Worm (Caenorhabditis elegans) whole organism, L4 larva: Measurements from ENCODE around the gene pqn-67.

Source experiments
- R02D3.7 ChIP-seq: fragments of 150-350 bp; sonication (generic microtip); optimal IDR thresholded peaks from 3 replicates; lab custom pipeline; 2014; ENCODE audit warnings: missing biosample characterization, missing genetic modification characterization
- Y5F2A.4 ChIP-seq: fragments of 200-800 bp; sonication (Bioruptor generic); optimal IDR thresholded peaks from 2 replicates; lab custom pipeline; 2018; ENCODE audit warnings: mild to moderate bottlenecking, missing genetic modification characterization, missing compliant biosample characterization
- ama-1 ChIP-seq: fragments of 150-350 bp; optimal IDR thresholded peaks from 2 replicates; lab custom pipeline; 2014; ENCODE audit warnings: inconsistent platforms, mixed read lengths
- attf-4 ChIP-seq: sonication (generic microtip); optimal IDR thresholded peaks from 3 replicates; lab custom pipeline; 2017; ENCODE audit warnings: missing biosample characterization, missing genetic modification characterization
- fkh-10 ChIP-seq: fragments of 150-350 bp; optimal IDR thresholded peaks from 2 replicates; lab custom pipeline; 2014; ENCODE audit warnings: missing biosample characterization, missing genetic modification reagents, missing genetic modification characterization
- lsy-2 ChIP-seq, 2 experiments: fragments of 150-350 bp in 1 of 2; sonication (generic microtip) in 1 of 2; optimal IDR thresholded peaks; 2 replicates each; lab custom pipeline; 2014 to 2017; ENCODE audit warnings: missing biosample characterization in 2 of 2, missing genetic modification characterization in 2 of 2
- mxl-2 ChIP-seq: fragments of 200-800 bp; sonication (Bioruptor generic); conservative IDR thresholded peaks from 2 replicates; pipeline ENCODE4 v1.3.6; 2022; ENCODE audit warnings: missing genetic modification reagents, missing genetic modification characterization, missing compliant biosample characterization
- unc-62 ChIP-seq, 3 experiments: fragments of 150-350 bp in 1 of 3; sonication (generic microtip); optimal IDR thresholded peaks in 2 of 3; peaks in 1 of 3; 1 replicate in 1 of 3; 2 replicates in 2 of 3; lab custom pipeline; 2014 to 2017; ENCODE audit warnings: missing biosample characterization in 3 of 3, missing genetic modification characterization in 3 of 3, missing genetic modification reagents in 3 of 3, missing genotype in 1 of 3

DNA sequence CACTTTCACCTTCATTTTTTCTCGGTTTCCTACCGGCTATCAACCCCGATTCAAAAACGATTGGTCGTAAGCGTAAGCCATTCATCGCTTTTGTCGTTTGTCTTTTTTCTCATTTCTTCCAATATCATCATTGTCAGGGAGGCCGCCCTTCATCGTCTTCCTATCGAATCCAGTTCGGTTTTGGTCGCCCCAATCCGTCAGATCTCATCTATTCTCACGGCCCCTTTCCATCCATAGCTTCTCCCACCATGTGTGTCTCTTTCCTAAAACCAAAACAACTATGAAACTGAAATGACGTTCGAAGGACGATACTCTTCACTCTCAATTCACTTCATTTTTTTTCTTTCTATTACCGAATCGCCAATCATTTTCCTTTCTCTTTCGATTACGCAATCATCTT is 48.4 kb upstream of the pqn-67 start:
- no peak for TF ChIP-seq fkh-10 (GFP tag; lab: Kevin White, UChicago)
- TF ChIP-seq R02D3.7 (tag; lab: Kevin White, UChicago), result no peak
- no peak for TF ChIP-seq Y5F2A.4 (GFP tag; lab: Kevin White, UChicago)
- no peak for TF ChIP-seq mxl-2
- TF ChIP-seq lsy-2 (tag; optimal IDR thresholded peaks at IDR 0.05; lab: Kevin White, UChicago), result no peak
- TF ChIP-seq unc-62 (GFP tag; optimal IDR thresholded peaks at IDR 0.05 in 1 of 2; lab: Kevin White, UChicago), result peak in 1 of 2 experiments; percentile 93
- no peak for TF ChIP-seq unc-62 (tag; optimal IDR thresholded peaks at IDR 0.05; lab: Kevin White, UChicago)
- no peak for TF ChIP-seq attf-4
- no peak for TF ChIP-seq ama-1
